Worm (Caenorhabditis elegans): ENCODE measurements around the gene F10E7.9.

F10E7.9 gene

ce11 chrII:7060202-7060601 is 49.7 kb downstream of the F10E7.9 start:
- peak; percentile 89 for TF ChIP-seq atf-7 (tag; optimal IDR thresholded peaks at IDR 0.05)
- TF ChIP-seq pbrm-1 (GFP tag; IDR thresholded peaks at IDR 0.05): no peak
- TF ChIP-seq C06A6.2 (GFP tag; conservative IDR thresholded peaks at IDR 0.05): peak; percentile 39; the same call in 1 of the 2 replicates
- TF ChIP-seq ceh-100 (GFP tag; IDR thresholded peaks at IDR 0.05): no peak
- no peak for TF ChIP-seq ZK185.1 (tag; optimal IDR thresholded peaks at IDR 0.05; ENCODE audit: poor library complexity, severe bottlenecking)
- no peak for TF ChIP-seq unc-62 (GFP tag; optimal IDR thresholded peaks at IDR 0.05)
- TF ChIP-seq chd-7 (tag; optimal IDR thresholded peaks at IDR 0.05): peak; percentile 30
- TF ChIP-seq cebp-1 (GFP tag; IDR thresholded peaks at IDR 0.05): no peak
- TF ChIP-seq cebp-1 (tag; optimal IDR thresholded peaks at IDR 0.05): peak; percentile 41
- TF ChIP-seq madf-8 (GFP tag; conservative IDR thresholded peaks at IDR 0.05): no peak
- TF ChIP-seq snpc-4 (GFP tag; optimal IDR thresholded peaks at IDR 0.05): no peak
- peak in 2 of 4 experiments; percentile 10 to 13 for TF ChIP-seq snpc-4 (tag; optimal IDR thresholded peaks at IDR 0.05)
- TF ChIP-seq madf-10 (tag; optimal IDR thresholded peaks at IDR 0.05): peak; percentile 21
- peak in 1 of 2 experiments; percentile 85 for TF ChIP-seq let-607 (tag; optimal IDR thresholded peaks at IDR 0.05)
- no peak for TF ChIP-seq F37B4.10 (GFP tag; IDR thresholded peaks at IDR 0.05)
- TF ChIP-seq B0336.3 (GFP tag; IDR thresholded peaks at IDR 0.05): 0 out of 2 replicates have a peak, but pooled peaks have one; percentile 44
- peak; percentile 57 for TF ChIP-seq nhr-90 (tag; optimal IDR thresholded peaks at IDR 0.05)
- peak; percentile 32 for TF ChIP-seq tbp1 (GFP tag; optimal IDR thresholded peaks at IDR 0.05)
- peak; percentile 79 for TF ChIP-seq ztf-22 (GFP tag; optimal IDR thresholded peaks at IDR 0.05)
- no peak for TF ChIP-seq rcor-1 (GFP tag; IDR thresholded peaks at IDR 0.05)
- peak; percentile 55; the same call in 1 of the 2 replicates for TF ChIP-seq dox-1 (GFP tag; IDR thresholded peaks at IDR 0.05)
- TF ChIP-seq nhr-80 (tag; optimal IDR thresholded peaks at IDR 0.05): peak; percentile 98
- 0 out of 2 replicates have a peak, but pooled peaks have one; percentile 47 for TF ChIP-seq nfyb-1 (GFP tag; IDR thresholded peaks at IDR 0.05)

- no peak for TF ChIP-seq cebp-2 (GFP tag; IDR thresholded peaks at IDR 0.05)
- no peak; the same call in 1 of the 2 replicates for TF ChIP-seq dox-1 (GFP tag; IDR thresholded peaks at IDR 0.05)
- peak; percentile 70 for TF ChIP-seq nhr-80 (tag; optimal IDR thresholded peaks at IDR 0.05)
- peak; percentile 62 for TF ChIP-seq somi-1 (GFP tag; optimal IDR thresholded peaks at IDR 0.05)
- peak in 1 of 2 experiments; percentile 36 for TF ChIP-seq let-607 (tag; optimal IDR thresholded peaks at IDR 0.05)
- no peak for TF ChIP-seq madf-6 (GFP tag; IDR thresholded peaks at IDR 0.05)
- TF ChIP-seq Y56A3A.18 (GFP tag; IDR thresholded peaks at IDR 0.05): 0 out of 2 replicates have a peak, but pooled peaks have one; percentile 36
- TF ChIP-seq unc-130 (GFP tag; optimal IDR thresholded peaks at IDR 0.05): no peak
- no peak for TF ChIP-seq ceh-79 (tag; optimal IDR thresholded peaks at IDR 0.05)
- TF ChIP-seq tlf-1 (GFP tag; optimal IDR thresholded peaks at IDR 0.05): no peak
- TF ChIP-seq attf-5 (GFP tag; optimal IDR thresholded peaks at IDR 0.05): peak; percentile 62
- peak; percentile 43 for TF ChIP-seq lin-40 (tag; optimal IDR thresholded peaks at IDR 0.05)
- TF ChIP-seq snpc-3.4 (tag; optimal IDR thresholded peaks at IDR 0.05): no peak
- no peak for TF ChIP-seq repo-1 (tag; optimal IDR thresholded peaks at IDR 0.05)
- no peak for TF ChIP-seq pha-4 (tag; optimal IDR thresholded peaks at IDR 0.05)
- TF ChIP-seq lin-54 (GFP tag; optimal IDR thresholded peaks at IDR 0.05): peak; percentile 29
- TF ChIP-seq lin-26 (GFP tag; IDR thresholded peaks at IDR 0.05): 0 out of 2 replicates have a peak, but pooled peaks have one; percentile 53
- TF ChIP-seq him-1 (tag; optimal IDR thresholded peaks at IDR 0.05): no peak
- no peak for TF ChIP-seq sptf-2 (GFP tag; optimal IDR thresholded peaks at IDR 0.05)
- no peak for TF ChIP-seq mes-4 (tag; optimal IDR thresholded peaks at IDR 0.05)
- no peak for TF ChIP-seq F57A8.1 (GFP tag; optimal IDR thresholded peaks at IDR 0.05)
- no peak for TF ChIP-seq C17E4.6 (GFP tag; IDR thresholded peaks at IDR 0.05)
- TF ChIP-seq chd-7 (tag; optimal IDR thresholded peaks at IDR 0.05): no peak
- no peak for TF ChIP-seq xnd-1 (tag; optimal IDR thresholded peaks at IDR 0.05)
- TF ChIP-seq hsf-1 (GFP tag; IDR thresholded peaks at IDR 0.05): no peak
- TF ChIP-seq die-1 (tag; optimal IDR thresholded peaks at IDR 0.05): peak; percentile 3
- TF ChIP-seq ceh-40 (GFP tag; IDR thresholded peaks at IDR 0.05): no peak
- no peak for TF ChIP-seq F52B5.7 (tag; optimal IDR thresholded peaks at IDR 0.05)
- peak; percentile 53; the same call in 1 of the 2 replicates for TF ChIP-seq pbrm-1 (GFP tag; IDR thresholded peaks at IDR 0.05)
- no peak for TF ChIP-seq ets-4 (GFP tag; optimal IDR thresholded peaks at IDR 0.05)
- no peak for TF ChIP-seq cebp-1 (GFP tag; IDR thresholded peaks at IDR 0.05)
- peak; percentile 55 for TF ChIP-seq cebp-1 (tag; optimal IDR thresholded peaks at IDR 0.05)
Observed at ce11 chrII:7059274-7059757, 50.5 kb downstream of the F10E7.9 start.

Measured in whole organism, young adult.